Worm (Caenorhabditis elegans) whole organism, midembryonic: Measurements from ENCODE around the gene trpa-1.
"Not testable (repeated sequence)": the region's sequence is repeated elsewhere in the genome, so short reads cannot be mapped to it uniquely, and the experiment has no call there.

ENCODE experiments used
- cog-1 ChIP-seq: sonication (generic microtip); optimal IDR thresholded peaks from 2 replicates; lab custom pipeline; 2016; ENCODE audit warnings: missing genetic modification characterization, missing compliant biosample characterization
- med-1 ChIP-seq: sonication (generic microtip); optimal IDR thresholded peaks from 2 replicates; lab custom pipeline; 2017; ENCODE audit warnings: missing genetic modification characterization, mild to moderate bottlenecking, missing compliant biosample characterization, antibody characterized with exemption, missing genetic modification reagents; ENCODE audit not compliant: insufficient read depth
- ref-1 ChIP-seq: fragments of 200-800 bp; sonication (Bioruptor generic); conservative IDR thresholded peaks from 2 replicates; pipeline ENCODE4 v1.3.6; 2022; ENCODE audit warnings: missing genetic modification reagents, missing genetic modification characterization, missing compliant biosample characterization
- ztf-29 ChIP-seq: fragments of 200-800 bp; sonication (Bioruptor generic); IDR thresholded peaks from 2 replicates; pipeline ENCODE4 v1.3.6; 2022; ENCODE audit warnings: missing genetic modification reagents, missing genetic modification characterization, missing compliant biosample characterization

- TF ChIP-seq cog-1 (tag; lab: Kevin White, UChicago); ztf-29 (GFP tag; lab: Robert Waterston, UW); ref-1 (GFP tag; lab: Robert Waterston, UW); med-1: not testable (repeated sequence)
Measured at ce11 chrIV:11828012-11828411, 36.3 kb upstream of the trpa-1 start, which contains the start of gene M117.6.
